Fruit fly (Drosophila melanogaster) whole organism, embryonic: Measurements from ENCODE around the gene Pp1alpha-96A.

Source experiments
- B-H2 ChIP-seq: fragments of 200-800 bp; sonication (Bioruptor generic); optimal IDR thresholded peaks from 2 replicates; lab custom pipeline; 2018; ENCODE audit warnings: missing biosample characterization, mild to moderate bottlenecking, missing genetic modification characterization
- CG10147 ChIP-seq: fragments of 200-800 bp; sonication (Bioruptor generic); optimal IDR thresholded peaks from 2 replicates; lab custom pipeline; 2019; ENCODE audit warnings: missing biosample characterization, mild to moderate bottlenecking, missing genetic modification characterization, moderate library complexity
- CG13123 ChIP-seq: fragments of 200-800 bp; sonication (Bioruptor generic); optimal IDR thresholded peaks from 2 replicates; lab custom pipeline; 2016; ENCODE audit warnings: missing biosample characterization, missing genetic modification characterization
- CG13775 ChIP-seq: fragments of 200-800 bp; sonication (Bioruptor generic); optimal IDR thresholded peaks from 3 replicates; lab custom pipeline; 2017; ENCODE audit warnings: missing biosample characterization, mild to moderate bottlenecking, missing genetic modification characterization
- CG1792 ChIP-seq: fragments of 200-800 bp; sonication (Bioruptor generic); optimal IDR thresholded peaks from 2 replicates; lab custom pipeline; 2016; ENCODE audit warnings: missing biosample characterization, missing genetic modification characterization
- CG2116 ChIP-seq: fragments of 200-800 bp; sonication (Bioruptor generic); optimal IDR thresholded peaks from 3 replicates; lab custom pipeline; 2018; ENCODE audit warnings: missing biosample characterization, mild to moderate bottlenecking, missing genetic modification characterization
- CG2129 ChIP-seq: fragments of 200-800 bp; sonication (Bioruptor generic); IDR thresholded peaks from 2 replicates; pipeline ENCODE4 v1.3.6; 2022; ENCODE audit warnings: missing biosample characterization, missing genetic modification characterization; ENCODE audit not compliant: partially characterized antibody
- CG32532 ChIP-seq: fragments of 200-800 bp; sonication (Bioruptor generic); IDR thresholded peaks from 2 replicates; pipeline ENCODE4 v1.3.6; 2022; ENCODE audit warnings: missing biosample characterization, missing genetic modification characterization
- CG33213 ChIP-seq: fragments of 200-800 bp; sonication (Bioruptor generic); optimal IDR thresholded peaks from 3 replicates; lab custom pipeline; 2016; ENCODE audit warnings: missing biosample characterization, missing genetic modification characterization
- CG3407 ChIP-seq: fragments of 200-800 bp; sonication (Bioruptor generic); optimal IDR thresholded peaks from 2 replicates; lab custom pipeline; 2018; ENCODE audit warnings: missing biosample characterization, mild to moderate bottlenecking, missing genetic modification characterization
- CG3995 ChIP-seq: fragments of 200-800 bp; sonication (Bioruptor generic); optimal IDR thresholded peaks from 3 replicates; lab custom pipeline; 2016; ENCODE audit warnings: missing biosample characterization, missing genetic modification characterization
- CG42726 ChIP-seq: fragments of 200-800 bp; sonication (Bioruptor generic); IDR thresholded peaks from 2 replicates; pipeline ENCODE4 v1.3.6; 2022; ENCODE audit warnings: missing biosample characterization, missing genetic modification characterization; ENCODE audit not compliant: partially characterized antibody
- CG5180 ChIP-seq: fragments of 200-800 bp; sonication (Bioruptor generic); optimal IDR thresholded peaks from 3 replicates; lab custom pipeline; 2017; ENCODE audit warnings: missing biosample characterization, missing genetic modification characterization, mild to moderate bottlenecking, moderate library complexity, missing genetic modification reagents
- CG6175 ChIP-seq: fragments of 200-800 bp; sonication (Bioruptor generic); IDR thresholded peaks from 3 replicates; pipeline ENCODE4 v1.3.6; 2022; ENCODE audit warnings: missing biosample characterization, missing genetic modification characterization
- CG6813 ChIP-seq: fragments of 200-800 bp; sonication (Bioruptor generic); optimal IDR thresholded peaks from 2 replicates; lab custom pipeline; 2017; ENCODE audit warnings: missing biosample characterization, missing genetic modification characterization, mild to moderate bottlenecking, moderate library complexity, missing genetic modification reagents
- CG7786 ChIP-seq: fragments of 200-800 bp; sonication (Bioruptor generic); optimal IDR thresholded peaks from 2 replicates; lab custom pipeline; 2016; ENCODE audit warnings: missing biosample characterization, missing genetic modification characterization
- CG7987 ChIP-seq: fragments of 200-800 bp; sonication (Bioruptor generic); optimal IDR thresholded peaks from 2 replicates; lab custom pipeline; 2018; ENCODE audit warnings: missing biosample characterization, mild to moderate bottlenecking, missing genetic modification characterization, moderate library complexity
- Dip3 ChIP-seq: fragments of 200-800 bp; sonication (Bioruptor generic); optimal IDR thresholded peaks from 3 replicates; lab custom pipeline; 2016; ENCODE audit warnings: missing biosample characterization, missing genetic modification characterization
- Dll ChIP-seq: fragments of 200-800 bp; sonication (Bioruptor generic); IDR thresholded peaks from 4 replicates; pipeline ENCODE4 v1.3.6; 2022; ENCODE audit warnings: missing biosample characterization, missing genetic modification characterization; ENCODE audit not compliant: partially characterized antibody
- Doc2 ChIP-seq: fragments of 200-800 bp; sonication (Bioruptor generic); IDR thresholded peaks from 2 replicates; pipeline ENCODE4 v1.3.6; 2022; ENCODE audit warnings: missing biosample characterization, missing genetic modification characterization
- Elba2 ChIP-seq: fragments of 200-800 bp; sonication (Bioruptor generic); optimal IDR thresholded peaks from 3 replicates; lab custom pipeline; 2016; ENCODE audit warnings: missing biosample characterization, missing genetic modification characterization
- Gug ChIP-seq: fragments of 200-800 bp; sonication (Bioruptor generic); IDR thresholded peaks from 4 replicates; pipeline ENCODE4 v1.3.6; 2022; ENCODE audit warnings: missing biosample characterization, missing genetic modification characterization
- HLH4C ChIP-seq: fragments of 200-800 bp; sonication (Bioruptor generic); IDR thresholded peaks from 3 replicates; pipeline ENCODE4 v1.3.6; 2022; ENCODE audit warnings: missing biosample characterization, missing genetic modification characterization; ENCODE audit not compliant: partially characterized antibody
- HmgZ ChIP-seq: fragments of 200-800 bp; sonication (Bioruptor generic); optimal IDR thresholded peaks from 2 replicates; lab custom pipeline; 2018; ENCODE audit warnings: missing biosample characterization, mild to moderate bottlenecking, missing genetic modification characterization
- MBD-R2 ChIP-seq: fragments of 200-800 bp; sonication (Bioruptor generic); IDR thresholded peaks from 2 replicates; pipeline ENCODE4 v1.3.6; 2022; ENCODE audit warnings: missing biosample characterization, missing genetic modification characterization
- Ptx1 ChIP-seq: fragments of 200-800 bp; sonication (Bioruptor generic); IDR thresholded peaks from 2 replicates; pipeline ENCODE4 v1.3.6; 2022; ENCODE audit warnings: missing biosample characterization, missing genetic modification characterization
- Scr ChIP-seq: fragments of 200-800 bp; sonication (Bioruptor generic); IDR thresholded peaks from 2 replicates; pipeline ENCODE4 v1.3.6; 2022; ENCODE audit warnings: missing biosample characterization, missing genetic modification characterization; ENCODE audit not compliant: partially characterized antibody
- Trl ChIP-seq, 3 experiments: fragments of >200 bp in 2 of 3; fragments of 200-800 bp in 1 of 3; sonication (Bioruptor generic) in 1 of 3; optimal IDR thresholded peaks; 2 replicates in 1 of 3; 3 replicates in 2 of 3; lab custom pipeline; 2016 to 2017; ENCODE audit warnings: missing biosample characterization in 1 of 3, missing genetic modification characterization in 1 of 3
- Usf ChIP-seq: fragments of 200-800 bp; sonication (Bioruptor generic); optimal IDR thresholded peaks from 2 replicates; lab custom pipeline; 2017; ENCODE audit warnings: missing genotype, missing biosample characterization, missing genetic modification characterization
- YL-1 ChIP-seq: fragments of 200-800 bp; sonication (Bioruptor generic); optimal IDR thresholded peaks from 3 replicates; lab custom pipeline; 2017; ENCODE audit warnings: missing biosample characterization, mild to moderate bottlenecking, missing genetic modification characterization
- chm ChIP-seq: fragments of 200-800 bp; sonication (Bioruptor generic); IDR thresholded peaks from 2 replicates; pipeline ENCODE4 v1.3.6; 2022; ENCODE audit warnings: missing biosample characterization, missing genetic modification characterization
- ci ChIP-seq: fragments of 200-800 bp; sonication (Bioruptor generic); IDR thresholded peaks from 3 replicates; pipeline ENCODE4 v1.3.6; 2022; ENCODE audit warnings: missing biosample characterization, missing genetic modification characterization
- dmrt99B ChIP-seq: fragments of 200-800 bp; sonication (Bioruptor generic); optimal IDR thresholded peaks from 2 replicates; lab custom pipeline; 2018; ENCODE audit warnings: missing biosample characterization, mild to moderate bottlenecking, missing genetic modification characterization, moderate library complexity
- fd3F ChIP-seq: fragments of 200-800 bp; sonication (Bioruptor generic); optimal IDR thresholded peaks from 2 replicates; lab custom pipeline; 2018; ENCODE audit warnings: missing biosample characterization, mild to moderate bottlenecking, missing genetic modification characterization, moderate library complexity
- h ChIP-seq: fragments of >200 bp; optimal IDR thresholded peaks from 2 replicates; lab custom pipeline; 2017
- inv ChIP-seq: fragments of 200-800 bp; sonication (Bioruptor generic); IDR thresholded peaks from 2 replicates; pipeline ENCODE4 v1.3.6; 2022; ENCODE audit warnings: missing biosample characterization, missing genetic modification characterization; ENCODE audit not compliant: partially characterized antibody
- jing ChIP-seq: fragments of 200-800 bp; sonication (Bioruptor generic); optimal IDR thresholded peaks from 2 replicates; lab custom pipeline; 2018; ENCODE audit warnings: missing biosample characterization, mild to moderate bottlenecking, missing genetic modification characterization
- mam ChIP-seq: fragments of 200-800 bp; sonication (Bioruptor generic); optimal IDR thresholded peaks from 3 replicates; lab custom pipeline; 2016; ENCODE audit warnings: missing biosample characterization, missing genetic modification characterization
- pan ChIP-seq, 4 experiments: fragments of >200 bp in 3 of 4; fragments of 200-800 bp in 1 of 4; sonication (Bioruptor generic) in 1 of 4; optimal IDR thresholded peaks in 3 of 4; IDR thresholded peaks in 1 of 4; 2 replicates each; pipeline versions ENCODE4 v1.3.6 to Lab custom; 2017 to 2022; ENCODE audit warnings: missing biosample characterization in 2 of 4, missing genetic modification characterization in 2 of 4, mixed read lengths in 1 of 4
- pho ChIP-seq: fragments of 200-800 bp; sonication (Bioruptor generic); optimal IDR thresholded peaks from 2 replicates; lab custom pipeline; 2016; ENCODE audit warnings: missing biosample characterization, missing genetic modification characterization
- pita ChIP-seq: fragments of 200-800 bp; sonication (Bioruptor generic); optimal IDR thresholded peaks from 2 replicates; lab custom pipeline; 2017; ENCODE audit warnings: missing biosample characterization, mild to moderate bottlenecking, missing genetic modification characterization
- pum ChIP-seq: fragments of 200-800 bp; sonication (Bioruptor generic); optimal IDR thresholded peaks from 2 replicates; lab custom pipeline; 2016; ENCODE audit warnings: missing biosample characterization, missing genetic modification characterization
- sima ChIP-seq: fragments of 200-800 bp; sonication (Bioruptor generic); optimal IDR thresholded peaks from 2 replicates; lab custom pipeline; 2016; ENCODE audit warnings: missing biosample characterization, missing genetic modification characterization
- slou ChIP-seq: fragments of 200-800 bp; sonication (Bioruptor generic); optimal IDR thresholded peaks from 3 replicates; lab custom pipeline; 2016; ENCODE audit warnings: missing biosample characterization, missing genetic modification characterization
- twi ChIP-seq: fragments of 200-800 bp; optimal IDR thresholded peaks from 2 replicates; lab custom pipeline; 2019; ENCODE audit warnings: missing biosample characterization, mild to moderate bottlenecking, missing genetic modification characterization, moderate library complexity
- unc-4 ChIP-seq: fragments of 200-800 bp; sonication (Bioruptor generic); IDR thresholded peaks from 2 replicates; pipeline ENCODE4 v1.3.6; 2022; ENCODE audit warnings: missing biosample characterization, missing genetic modification characterization; ENCODE audit not compliant: partially characterized antibody
- vfl ChIP-seq: fragments of 200-800 bp; sonication (Bioruptor generic); optimal IDR thresholded peaks from 2 replicates; lab custom pipeline; 2016; ENCODE audit warnings: missing biosample characterization, missing genetic modification characterization
- wor ChIP-seq: fragments of 200-800 bp; sonication (Bioruptor generic); IDR thresholded peaks from 2 replicates; pipeline ENCODE4 v1.3.6; 2022; ENCODE audit warnings: missing biosample characterization, missing genetic modification characterization

Pp1alpha-96A gene

DNA sequence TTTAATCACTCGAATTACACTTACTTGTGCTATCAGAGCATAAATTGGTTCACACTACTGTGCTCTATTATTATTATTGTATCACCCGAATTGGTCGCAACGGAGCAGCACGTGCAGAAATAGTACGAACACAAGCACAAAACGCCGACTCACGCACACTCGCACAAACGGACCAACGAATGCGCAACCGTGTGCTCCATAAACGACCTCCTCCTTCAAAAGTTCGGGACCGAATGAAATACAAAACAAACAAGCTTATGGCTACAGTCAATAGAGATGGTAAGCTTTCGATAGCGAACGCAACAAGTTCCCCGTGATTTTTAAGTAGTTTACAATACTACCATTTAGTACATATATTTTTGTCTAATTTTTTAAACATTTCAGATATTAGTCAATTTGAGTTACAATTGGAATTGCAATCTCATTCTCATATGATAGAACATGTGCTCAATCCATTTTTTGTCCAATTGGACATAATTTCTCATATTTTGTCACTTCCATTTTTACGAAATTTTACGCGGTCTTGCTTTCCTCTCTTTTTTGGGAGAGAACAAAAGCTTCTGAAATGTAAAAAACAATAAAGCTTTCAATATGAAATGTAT lies 25.7 kb downstream of the Pp1alpha-96A start, which contains the start of gene Cftr (continued):
- TF ChIP-seq pita (GFP tag; lab: Kevin White, UChicago) (no peak), sima (GFP tag; lab: Kevin White, UChicago) (no peak), B-H2 (GFP tag; lab: Kevin White, UChicago) (peak; percentile 85), Doc2 (GFP tag; lab: Robert Waterston, UW) (no peak), CG13123 (peak; percentile 15), CG6813 (GFP tag; lab: Kevin White, UChicago) (peak; percentile 27), Gug (no peak), pho (GFP tag; lab: Kevin White, UChicago) (peak; percentile 61), mam (GFP tag; lab: Kevin White, UChicago) (peak; percentile 60), jing (GFP tag; lab: Kevin White, UChicago) (no peak), CG1792 (GFP tag; lab: Kevin White, UChicago) (peak; percentile 57), CG7786 (peak; percentile 1), YL-1 (no peak), CG5180 (GFP tag; lab: Kevin White, UChicago) (peak; percentile 37), HmgZ (peak; percentile 79), CG6175 (GFP tag; lab: Robert Waterston, UW) (peak; percentile 20; the same call in 1 of the 3 replicates), CG33213 (peak; percentile 30), Elba2 (GFP tag; lab: Kevin White, UChicago) (peak; percentile 29), Ptx1 (GFP tag; lab: Robert Waterston, UW) (peak; percentile 43), Trl (optimal IDR thresholded peaks at IDR 0.05; lab: Kevin White, UChicago) (peak in 1 of 2 experiments; percentile 70), Trl (GFP tag; optimal IDR thresholded peaks at IDR 0.05; lab: Kevin White, UChicago) (peak; percentile 26), unc-4 (GFP tag; lab: Robert Waterston, UW) (peak; percentile 48; the same call in 1 of the 2 replicates), CG42726 (GFP tag; lab: Robert Waterston, UW) (peak; percentile 66; the same call in 1 of the 2 replicates), Usf (GFP tag; lab: Kevin White, UChicago) (no peak), HLH4C (GFP tag; lab: Robert Waterston, UW) (peak; percentile 50), twi (tag; lab: Kevin White, UChicago) (no peak), CG3407 (GFP tag; lab: Kevin White, UChicago) (no peak), CG13775 (GFP tag; lab: Kevin White, UChicago) (no peak), slou (GFP tag; lab: Kevin White, UChicago) (no peak), ci (peak; percentile 84), CG32532 (GFP tag; lab: Robert Waterston, UW) (peak; percentile 64), CG2116 (GFP tag; lab: Kevin White, UChicago) (peak; percentile 10), Dip3 (GFP tag; lab: Kevin White, UChicago) (peak; percentile 41), chm (no peak; the same call in 1 of the 2 replicates), pan (optimal IDR thresholded peaks at IDR 0.05; lab: Kevin White, UChicago) (no peak), pan (GFP tag; optimal IDR thresholded peaks at IDR 0.05 in 1 of 2, IDR thresholded peaks at IDR 0.05 in 1 of 2) (peak in 1 of 2 experiments; percentile 58), vfl (GFP tag; lab: Kevin White, UChicago) (peak; percentile 53), fd3F (GFP tag; lab: Kevin White, UChicago) (no peak), inv (GFP tag; lab: Robert Waterston, UW) (peak; percentile 27; the same call in 1 of the 2 replicates), Dll (GFP tag; lab: Robert Waterston, UW) (0 out of 4 replicates have a peak, but pooled peaks have one; percentile 30), h (no peak), CG7987 (GFP tag; lab: Kevin White, UChicago) (peak; percentile 80), dmrt99B (tag; lab: Kevin White, UChicago) (peak; percentile 5), CG3995 (peak; percentile 97), CG2129 (GFP tag; lab: Robert Waterston, UW) (no peak), Scr (GFP tag; lab: Robert Waterston, UW) (no peak; the same call in 1 of the 2 replicates), wor (GFP tag; lab: Robert Waterston, UW) (no peak), pum (GFP tag; lab: Kevin White, UChicago) (peak; percentile 13), CG10147 (GFP tag; lab: Kevin White, UChicago) (peak; percentile 52), MBD-R2 (GFP tag; lab: Robert Waterston, UW) (peak; percentile 9; the same call in 1 of the 2 replicates)
